Fruit fly (Drosophila melanogaster): ENCODE measurements around the gene CG14556.

Gene CG14556

dm6 chr3R:26121785-26122184 lies 4.7 kb upstream of the CG14556 start (continued):
- no peak for TF ChIP-seq Sry-δ (GFP tag; optimal IDR thresholded peaks at IDR 0.05)
- no peak for TF ChIP-seq z (GFP tag; IDR thresholded peaks at IDR 0.05)
- TF ChIP-seq phol (tag; optimal IDR thresholded peaks at IDR 0.05): no peak
- TF ChIP-seq Ets65A (GFP tag): peak; percentile 36
- no peak for TF ChIP-seq pan (optimal IDR thresholded peaks at IDR 0.05)
- peak in 1 of 2 experiments; percentile 61 for TF ChIP-seq pan (GFP tag; optimal IDR thresholded peaks at IDR 0.05 in 1 of 2, IDR thresholded peaks at IDR 0.05 in 1 of 2)
- TF ChIP-seq CG9932 (GFP tag; IDR thresholded peaks at IDR 0.05): peak; percentile 47
- TF ChIP-seq Xrp1 (GFP tag; IDR thresholded peaks at IDR 0.05): peak; percentile 7; the same call in 1 of the 2 replicates
- TF ChIP-seq ash1 (GFP tag; optimal IDR thresholded peaks at IDR 0.05): no peak
- TF ChIP-seq lab (GFP tag; optimal IDR thresholded peaks at IDR 0.05): peak; percentile 73
- TF ChIP-seq klu (GFP tag; IDR thresholded peaks at IDR 0.05): peak; percentile 45; the same call in 1 of the 2 replicates
- TF ChIP-seq unpg (GFP tag; optimal IDR thresholded peaks at IDR 0.05): peak; percentile 53
- TF ChIP-seq Ravus (GFP tag; IDR thresholded peaks at IDR 0.05): no peak; the same call in 1 of the 2 replicates
- TF ChIP-seq Mrtf (GFP tag; IDR thresholded peaks at IDR 0.05): no peak
- TF ChIP-seq CG17385 (GFP tag; optimal IDR thresholded peaks at IDR 0.05): peak; percentile 4
- peak; percentile 67 for TF ChIP-seq CG2120 (GFP tag; optimal IDR thresholded peaks at IDR 0.05)
- no peak for TF ChIP-seq CHES-1-like (GFP tag; optimal IDR thresholded peaks at IDR 0.05)
- TF ChIP-seq CG34422 (GFP tag; IDR thresholded peaks at IDR 0.05): no peak
- no peak for TF ChIP-seq CG6765 (GFP tag; optimal IDR thresholded peaks at IDR 0.05)
- no peak for TF ChIP-seq Hr78 (GFP tag; optimal IDR thresholded peaks at IDR 0.05)
- TF ChIP-seq Sox100B (GFP tag; optimal IDR thresholded peaks at IDR 0.05): no peak
- TF ChIP-seq CG14014 (GFP tag; IDR thresholded peaks at IDR 0.05): no peak
- TF ChIP-seq Xbp1 (GFP tag; optimal IDR thresholded peaks at IDR 0.05): peak; percentile 58
- no peak for TF ChIP-seq dan (GFP tag; IDR thresholded peaks at IDR 0.05)
- TF ChIP-seq CG12391 (tag; optimal IDR thresholded peaks at IDR 0.05): peak; percentile 40
- TF ChIP-seq CG13624 (GFP tag; optimal IDR thresholded peaks at IDR 0.05): no peak
- no peak for TF ChIP-seq CG42726 (GFP tag; IDR thresholded peaks at IDR 0.05; ENCODE audit: partially characterized antibody)
- no peak for TF ChIP-seq Bgb (GFP tag; IDR thresholded peaks at IDR 0.05; ENCODE audit: partially characterized antibody)
- no peak for TF ChIP-seq NC2α (GFP tag; optimal IDR thresholded peaks at IDR 0.05)
- TF ChIP-seq ftz-f1 (GFP tag; optimal IDR thresholded peaks at IDR 0.05): no peak
- TF ChIP-seq CG31388 (GFP tag; optimal IDR thresholded peaks at IDR 0.05): no peak
- no peak for TF ChIP-seq CG8290 (GFP tag; optimal IDR thresholded peaks at IDR 0.05)
- TF ChIP-seq CG8290 (tag; optimal IDR thresholded peaks at IDR 0.05): peak in 1 of 2 experiments; percentile 59
- TF ChIP-seq CG8924 (tag; optimal IDR thresholded peaks at IDR 0.05): peak; percentile 24
- TF ChIP-seq CG12299 (tag; optimal IDR thresholded peaks at IDR 0.05): no peak
- TF ChIP-seq Dp (GFP tag; optimal IDR thresholded peaks at IDR 0.05): no peak
- peak; percentile 30; the same call in 1 of the 3 replicates for TF ChIP-seq tgo (GFP tag; IDR thresholded peaks at IDR 0.05)
- no peak for TF ChIP-seq gsb-n (tag; optimal IDR thresholded peaks at IDR 0.05)
- no peak for TF ChIP-seq CG8478 (optimal IDR thresholded peaks at IDR 0.05)
- TF ChIP-seq org-1 (GFP tag; optimal IDR thresholded peaks at IDR 0.05): peak; percentile 44
- TF ChIP-seq jing (GFP tag; optimal IDR thresholded peaks at IDR 0.05): peak; percentile 18
- no peak for TF ChIP-seq CG3163 (GFP tag; optimal IDR thresholded peaks at IDR 0.05)
- TF ChIP-seq CG7357 (GFP tag; IDR thresholded peaks at IDR 0.05): no peak
- peak; percentile 22; the same call in 1 of the 2 replicates for TF ChIP-seq E2f2 (GFP tag; IDR thresholded peaks at IDR 0.05)
- TF ChIP-seq ssp (GFP tag; IDR thresholded peaks at IDR 0.05): 0 out of 2 replicates have a peak, but pooled peaks have one; percentile 21
- TF ChIP-seq Meics (GFP tag; optimal IDR thresholded peaks at IDR 0.05): peak; percentile 19
- no peak for TF ChIP-seq caup (GFP tag; optimal IDR thresholded peaks at IDR 0.05; ENCODE audit: severe bottlenecking)
- no peak for TF ChIP-seq toy (GFP tag; IDR thresholded peaks at IDR 0.05)
- peak; percentile 39; the same call in 1 of the 2 replicates for TF ChIP-seq CG6689 (GFP tag; IDR thresholded peaks at IDR 0.05)
- peak; percentile 36; the same call in 1 of the 2 replicates for TF ChIP-seq ap (GFP tag; IDR thresholded peaks at IDR 0.05)
- TF ChIP-seq Camta (GFP tag; optimal IDR thresholded peaks at IDR 0.05): no peak
- no peak for TF ChIP-seq CG14710 (tag; optimal IDR thresholded peaks at IDR 0.05)

Measured in whole organism, embryonic.